Worm (Caenorhabditis elegans) whole organism, L4 larva: ENCODE measurements around the gene sma-6.

ENCODE experiments used
- F10B5.3 ChIP-seq: sonication (generic microtip); optimal IDR thresholded peaks from 2 replicates; lab custom pipeline; 2016; ENCODE audit warnings: mild to moderate bottlenecking, missing genetic modification characterization, missing compliant biosample characterization
- F49E8.2 ChIP-seq: sonication (generic microtip); optimal IDR thresholded peaks from 2 replicates; lab custom pipeline; 2016; ENCODE audit warnings: missing compliant biosample characterization, mild to moderate bottlenecking, missing genetic modification characterization, borderline replicate concordance
- T26A8.4 ChIP-seq: fragments of 200-800 bp; sonication (Bioruptor generic); IDR thresholded peaks from 2 replicates; pipeline ENCODE4 v1.3.6; 2022; ENCODE audit warnings: missing genetic modification characterization, missing compliant biosample characterization
- Y105C5A.15 ChIP-seq: fragments of 200-800 bp; sonication (Bioruptor generic); IDR thresholded peaks from 2 replicates; pipeline ENCODE4 v1.3.6; 2022; ENCODE audit warnings: missing genetic modification characterization, missing compliant biosample characterization
- Y75B8A.6 ChIP-seq: fragments of 200-800 bp; sonication (Bioruptor generic); IDR thresholded peaks from 2 replicates; pipeline ENCODE4 v1.3.6; 2022; ENCODE audit warnings: missing genetic modification reagents, missing genetic modification characterization, missing compliant biosample characterization
- aly-2 ChIP-seq: sonication (generic microtip); optimal IDR thresholded peaks from 2 replicates; lab custom pipeline; 2018; ENCODE audit warnings: missing biosample characterization, missing genetic modification characterization
- arid-1 ChIP-seq: fragments of 200-800 bp; sonication (Bioruptor generic); conservative IDR thresholded peaks from 2 replicates; pipeline ENCODE4 v1.3.6; 2022; ENCODE audit warnings: missing genetic modification reagents, missing genetic modification characterization, missing compliant biosample characterization
- ceh-44 ChIP-seq: fragments of 200-800 bp; sonication (Bioruptor generic); IDR thresholded peaks from 2 replicates; pipeline ENCODE4 v1.3.6; 2022; ENCODE audit warnings: missing genetic modification reagents, missing genetic modification characterization, missing compliant biosample characterization
- ceh-62 ChIP-seq: sonication (generic microtip); optimal IDR thresholded peaks from 2 replicates; lab custom pipeline; 2017; ENCODE audit warnings: missing biosample characterization, missing genetic modification characterization
- ceh-82 ChIP-seq: sonication (generic microtip); optimal IDR thresholded peaks from 2 replicates; lab custom pipeline; 2017; ENCODE audit warnings: missing biosample characterization, missing genetic modification characterization
- daf-16 ChIP-seq, 3 experiments: sonication (generic microtip); optimal IDR thresholded peaks; 2 replicates each; lab custom pipeline; 2016 to 2017; ENCODE audit warnings: missing genetic modification characterization in 3 of 3, missing genetic modification reagents in 3 of 3, mild to moderate bottlenecking in 2 of 3, missing compliant biosample characterization in 2 of 3, missing biosample characterization in 1 of 3, moderate library complexity in 1 of 3
- dmd-8 ChIP-seq: fragments of 200-800 bp; sonication (Bioruptor generic); IDR thresholded peaks from 2 replicates; pipeline ENCODE4 v1.3.6; 2022; ENCODE audit warnings: missing genetic modification characterization, missing compliant biosample characterization
- dmd-9 ChIP-seq: fragments of 200-800 bp; sonication (Bioruptor generic); IDR thresholded peaks from 2 replicates; pipeline ENCODE4 v1.3.6; 2022; ENCODE audit warnings: missing genetic modification reagents, missing genetic modification characterization, missing compliant biosample characterization
- egl-43 ChIP-seq: fragments of 200-800 bp; sonication (Bioruptor generic); IDR thresholded peaks from 2 replicates; pipeline ENCODE4 v1.3.6; 2022; ENCODE audit warnings: missing genetic modification reagents, missing genetic modification characterization, missing compliant biosample characterization
- fos-1 ChIP-seq: fragments of 150-350 bp; optimal IDR thresholded peaks from 2 replicates; lab custom pipeline; 2014; ENCODE audit warnings: missing biosample characterization, missing genetic modification characterization
- gei-8 ChIP-seq: fragments of 200-800 bp; sonication (Bioruptor generic); optimal IDR thresholded peaks from 2 replicates; lab custom pipeline; 2018; ENCODE audit warnings: mild to moderate bottlenecking, missing genetic modification characterization, missing compliant biosample characterization
- hif-1 ChIP-seq, 2 experiments: sonication (generic microtip); optimal IDR thresholded peaks; 2 replicates each; lab custom pipeline; 2016 to 2017; ENCODE audit warnings: missing compliant biosample characterization in 2 of 2, missing genetic modification characterization in 2 of 2, missing genetic modification reagents in 2 of 2, missing genotype in 2 of 2, mild to moderate bottlenecking in 1 of 2
- hlh-11 ChIP-seq: fragments of 200-800 bp; sonication (Bioruptor generic); optimal IDR thresholded peaks from 2 replicates; lab custom pipeline; 2018; ENCODE audit warnings: mild to moderate bottlenecking, missing genetic modification characterization, missing compliant biosample characterization
- hlh-30 ChIP-seq: sonication (generic microtip); optimal IDR thresholded peaks from 2 replicates; lab custom pipeline; 2017; ENCODE audit warnings: antibody characterized with exemption, mild to moderate bottlenecking, missing genetic modification characterization, missing compliant biosample characterization; ENCODE audit not compliant: insufficient read depth
- hmg-1.1 ChIP-seq: fragments of 200-800 bp; sonication (Bioruptor generic); IDR thresholded peaks from 2 replicates; pipeline ENCODE4 v1.3.6; 2022; ENCODE audit warnings: missing genetic modification reagents, missing genetic modification characterization, missing compliant biosample characterization
- jun-1 ChIP-seq: fragments of 150-350 bp; optimal IDR thresholded peaks from 2 replicates; lab custom pipeline; 2014; ENCODE audit warnings: missing biosample characterization, missing genetic modification reagents, missing genetic modification characterization
- lim-7 ChIP-seq: fragments of 200-800 bp; sonication (Bioruptor generic); IDR thresholded peaks from 2 replicates; pipeline ENCODE4 v1.3.6; 2022; ENCODE audit warnings: missing genetic modification characterization, missing compliant biosample characterization
- lin-13 ChIP-seq: fragments of 150-350 bp; optimal IDR thresholded peaks from 2 replicates; lab custom pipeline; 2014; ENCODE audit warnings: missing biosample characterization, missing genetic modification reagents, missing genetic modification characterization
- lin-15B ChIP-seq: fragments of 150-350 bp; sonication (generic microtip); optimal IDR thresholded peaks from 3 replicates; lab custom pipeline; 2014; ENCODE audit warnings: missing biosample characterization, missing genetic modification characterization
- lin-38 ChIP-seq: fragments of 200-800 bp; sonication (Bioruptor generic); IDR thresholded peaks from 2 replicates; pipeline ENCODE4 v1.3.6; 2022; ENCODE audit warnings: missing genetic modification reagents, missing genetic modification characterization, missing compliant biosample characterization
- madf-9 ChIP-seq: fragments of 200-800 bp; sonication (Bioruptor generic); conservative IDR thresholded peaks from 2 replicates; pipeline ENCODE4 v1.3.6; 2022; ENCODE audit warnings: missing genetic modification reagents, missing genetic modification characterization, missing compliant biosample characterization
- mes-2 ChIP-seq: sonication (generic microtip); optimal IDR thresholded peaks from 2 replicates; lab custom pipeline; 2016; ENCODE audit warnings: missing genotype, mild to moderate bottlenecking, missing genetic modification characterization, missing compliant biosample characterization; ENCODE audit not compliant: poor library complexity, severe bottlenecking
- mxl-2 ChIP-seq: fragments of 200-800 bp; sonication (Bioruptor generic); conservative IDR thresholded peaks from 2 replicates; pipeline ENCODE4 v1.3.6; 2022; ENCODE audit warnings: missing genetic modification reagents, missing genetic modification characterization, missing compliant biosample characterization
- mxl-3 ChIP-seq: fragments of 200-800 bp; sonication (Bioruptor generic); optimal IDR thresholded peaks from 2 replicates; lab custom pipeline; 2018; ENCODE audit warnings: mild to moderate bottlenecking, missing genetic modification characterization, missing compliant biosample characterization
- nhr-10 ChIP-seq: fragments of 150-350 bp; optimal IDR thresholded peaks from 2 replicates; lab custom pipeline; 2014; ENCODE audit warnings: missing biosample characterization, missing genetic modification characterization
- nhr-102 ChIP-seq: sonication (generic microtip); optimal IDR thresholded peaks from 2 replicates; lab custom pipeline; 2016; ENCODE audit warnings: mild to moderate bottlenecking, missing genetic modification characterization, moderate library complexity, missing compliant biosample characterization
- nhr-11 ChIP-seq: fragments of 150-350 bp; optimal IDR thresholded peaks from 2 replicates; lab custom pipeline; 2014; ENCODE audit warnings: missing biosample characterization, missing genetic modification characterization
- nhr-42 ChIP-seq: fragments of 200-800 bp; sonication (Bioruptor generic); IDR thresholded peaks from 2 replicates; pipeline ENCODE4 v1.3.6; 2022; ENCODE audit warnings: missing genetic modification characterization, missing compliant biosample characterization
- nhr-48 ChIP-seq: sonication (generic microtip); optimal IDR thresholded peaks from 2 replicates; lab custom pipeline; 2016; ENCODE audit warnings: mild to moderate bottlenecking, missing genetic modification characterization, missing compliant biosample characterization
- nhr-77 ChIP-seq: fragments of 150-350 bp; optimal IDR thresholded peaks from 2 replicates; lab custom pipeline; 2014; ENCODE audit warnings: missing biosample characterization, missing genetic modification characterization
- pha-4 ChIP-seq, 2 experiments: fragments of 150-350 bp in 1 of 2; fragments of 200-800 bp in 1 of 2; sonication (Bioruptor generic) in 1 of 2; IDR thresholded peaks in 1 of 2; optimal IDR thresholded peaks in 1 of 2; 2 replicates each; pipeline versions ENCODE4 v1.3.6 to Lab custom; 2014 to 2022; ENCODE audit warnings: missing genetic modification characterization in 2 of 2, missing genetic modification reagents in 2 of 2, missing biosample characterization in 1 of 2, missing compliant biosample characterization in 1 of 2
- pqm-1 ChIP-seq: sonication (generic microtip); optimal IDR thresholded peaks from 2 replicates; lab custom pipeline; 2017; ENCODE audit warnings: missing biosample characterization, missing genetic modification characterization
- set-16 ChIP-seq: fragments of 200-800 bp; sonication (Bioruptor generic); IDR thresholded peaks from 2 replicates; pipeline ENCODE4 v1.3.6; 2022; ENCODE audit warnings: missing genetic modification reagents, missing genetic modification characterization, missing compliant biosample characterization
- snpc-1.2 ChIP-seq: fragments of 200-800 bp; sonication (Bioruptor generic); IDR thresholded peaks from 2 replicates; pipeline ENCODE4 v1.3.6; 2022; ENCODE audit warnings: missing genetic modification reagents, missing genetic modification characterization, missing compliant biosample characterization
- tag-97 ChIP-seq: fragments of 200-800 bp; sonication (Bioruptor generic); IDR thresholded peaks from 2 replicates; pipeline ENCODE4 v1.3.6; 2022; ENCODE audit warnings: missing genetic modification characterization, missing compliant biosample characterization
- unc-39 ChIP-seq: sonication (generic microtip); optimal IDR thresholded peaks from 2 replicates; lab custom pipeline; 2017; ENCODE audit warnings: missing biosample characterization, missing genetic modification characterization
- vab-7 ChIP-seq: fragments of 200-800 bp; sonication (Bioruptor generic); IDR thresholded peaks from 2 replicates; pipeline ENCODE4 v1.3.6; 2022; ENCODE audit warnings: missing genetic modification reagents, missing genetic modification characterization, missing compliant biosample characterization
- zfp-3 ChIP-seq: fragments of 200-800 bp; sonication (Bioruptor generic); conservative IDR thresholded peaks from 2 replicates; pipeline ENCODE4 v1.3.6; 2022; ENCODE audit warnings: missing genetic modification reagents, missing genetic modification characterization, missing compliant biosample characterization
- zip-11 ChIP-seq: fragments of 200-800 bp; sonication (Bioruptor generic); IDR thresholded peaks from 2 replicates; pipeline ENCODE4 v1.3.6; 2022; ENCODE audit warnings: missing genetic modification characterization, missing compliant biosample characterization
- zip-2 ChIP-seq: fragments of 150-350 bp; optimal IDR thresholded peaks from 2 replicates; lab custom pipeline; 2014; ENCODE audit warnings: missing biosample characterization, missing genetic modification characterization
- ztf-11 ChIP-seq: fragments of 150-350 bp; optimal IDR thresholded peaks from 2 replicates; lab custom pipeline; 2014; ENCODE audit warnings: missing biosample characterization, missing genetic modification characterization

Gene sma-6

DNA sequence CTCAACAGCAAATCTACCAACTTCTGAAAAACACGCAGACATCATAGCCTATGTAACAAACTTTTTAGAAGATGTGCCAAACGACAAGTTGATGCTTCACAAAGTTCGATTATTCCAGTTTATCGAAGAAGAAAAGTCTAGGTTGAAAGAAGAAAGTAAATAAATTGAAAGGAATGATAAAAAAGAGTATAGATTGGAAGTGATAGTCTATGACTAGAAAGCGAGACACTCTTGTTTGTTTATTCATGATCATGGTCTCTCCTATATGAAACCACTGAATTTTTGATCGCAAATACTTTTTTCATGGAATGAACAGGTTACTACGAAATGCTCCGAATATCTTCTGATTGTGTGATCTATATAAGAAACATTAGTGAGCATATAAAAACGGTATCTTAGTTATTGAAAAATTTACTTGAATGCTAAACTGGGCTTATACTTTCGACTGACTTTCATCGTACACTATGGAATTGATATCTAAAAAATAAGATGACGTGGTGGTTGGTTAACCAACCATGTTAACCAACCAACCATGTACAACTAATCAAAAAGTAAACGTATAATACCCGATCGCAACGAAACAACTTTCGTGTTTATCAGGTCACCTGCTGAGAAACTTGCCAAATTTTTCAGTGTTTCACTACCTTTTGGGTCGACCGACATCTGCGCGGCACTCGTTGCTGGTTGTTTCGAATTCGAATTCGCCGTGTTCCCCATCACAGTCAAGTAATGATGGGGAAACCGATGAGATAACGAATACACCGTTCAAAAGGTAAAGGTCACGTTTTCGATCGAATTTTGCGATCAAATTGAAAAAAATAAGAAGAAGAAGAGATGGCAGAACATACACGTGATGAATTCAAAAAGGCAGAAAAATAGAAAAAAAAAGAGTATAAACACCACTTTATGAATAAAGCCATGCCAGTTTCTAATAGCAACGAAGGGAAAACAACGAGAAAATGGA, 21.2 kb downstream of the sma-6 start, which contains the start of gene C32D5.8 (continued):
- TF ChIP-seq zip-2 (no peak), gei-8 (GFP tag; lab: Kevin White, UChicago) (no peak), zfp-3 (GFP tag; lab: Robert Waterston, UW) (no peak), tag-97 (GFP tag; lab: Robert Waterston, UW) (no peak), F10B5.3 (tag; lab: Kevin White, UChicago) (no peak), fos-1 (tag; lab: Kevin White, UChicago) (no peak), nhr-48 (tag; lab: Kevin White, UChicago) (no peak), dmd-8 (peak; percentile 29; the same call in 1 of the 2 replicates), nhr-11 (tag; lab: Kevin White, UChicago) (no peak), Y75B8A.6 (no peak), daf-16 (GFP tag; optimal IDR thresholded peaks at IDR 0.05; lab: Kevin White, UChicago) (no peak), daf-16 (tag; optimal IDR thresholded peaks at IDR 0.05; lab: Kevin White, UChicago) (peak; percentile 56), lim-7 (GFP tag; lab: Robert Waterston, UW) (no peak), hlh-11 (peak; percentile 37), lin-13 (GFP tag; lab: Kevin White, UChicago) (no peak), pqm-1 (tag; lab: Kevin White, UChicago) (peak; percentile 18), vab-7 (no peak), nhr-77 (tag; lab: Kevin White, UChicago) (no peak), hlh-30 (tag; lab: Kevin White, UChicago) (peak; percentile 75), lin-15B (tag; lab: Kevin White, UChicago) (no peak), ceh-44 (no peak), T26A8.4 (GFP tag; lab: Robert Waterston, UW) (no peak), aly-2 (tag; lab: Kevin White, UChicago) (no peak), dmd-9 (no peak)

DNA sequence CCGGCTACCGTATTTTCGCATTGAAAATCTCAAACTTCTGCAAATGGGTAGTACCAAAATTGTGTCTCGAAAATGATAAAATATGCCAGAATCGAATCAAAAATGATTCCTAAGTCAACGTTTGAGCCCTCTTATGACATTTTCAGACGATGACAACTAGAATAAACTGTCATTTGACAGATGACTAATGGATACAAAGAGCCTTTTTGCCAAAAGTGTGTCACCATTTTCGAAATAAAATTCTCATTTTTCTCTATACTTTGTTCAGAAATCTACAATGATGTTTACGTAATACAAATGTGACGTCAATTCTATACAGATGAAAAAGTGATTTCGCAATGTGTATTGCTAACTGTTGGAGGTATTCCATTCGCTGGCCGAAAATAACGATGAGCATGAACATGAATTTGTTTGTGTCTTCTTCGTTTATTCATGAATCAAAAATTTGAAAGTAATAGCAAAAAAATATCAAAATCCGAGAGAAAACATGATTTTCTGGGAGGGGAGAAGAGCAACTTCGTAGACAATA, 22.3 kb downstream of the sma-6 start:
- TF ChIP-seq zip-11 (GFP tag; lab: Robert Waterston, UW): no peak
- no peak for TF ChIP-seq fos-1 (tag; lab: Kevin White, UChicago)
- no peak for TF ChIP-seq ceh-62 (tag; lab: Kevin White, UChicago)
- peak; percentile 65 for TF ChIP-seq snpc-1.2 (GFP tag; lab: Robert Waterston, UW)
- TF ChIP-seq arid-1: peak; percentile 56; the same call in 1 of the 2 replicates
- TF ChIP-seq daf-16 (GFP tag; optimal IDR thresholded peaks at IDR 0.05; lab: Kevin White, UChicago): peak; percentile 16 to 76
- peak; percentile 89 for TF ChIP-seq daf-16 (tag; optimal IDR thresholded peaks at IDR 0.05; lab: Kevin White, UChicago)
- no peak for TF ChIP-seq ceh-82 (tag; lab: Kevin White, UChicago)
- no peak for TF ChIP-seq F49E8.2 (tag; lab: Kevin White, UChicago)
- no peak for TF ChIP-seq set-16 (GFP tag; lab: Robert Waterston, UW)
- TF ChIP-seq nhr-42 (GFP tag; lab: Robert Waterston, UW): no peak
- peak; percentile 74; the same call in 1 of the 2 replicates for TF ChIP-seq pha-4 (GFP tag; IDR thresholded peaks at IDR 0.05; lab: Robert Waterston, UW)
- peak; percentile 7 for TF ChIP-seq pha-4 (tag; optimal IDR thresholded peaks at IDR 0.05; lab: Kevin White, UChicago)
- no peak for TF ChIP-seq unc-39 (tag; lab: Kevin White, UChicago)
- TF ChIP-seq jun-1 (tag; lab: Kevin White, UChicago): no peak
- no peak for TF ChIP-seq ztf-11 (tag; lab: Kevin White, UChicago)
- TF ChIP-seq nhr-10: no peak
- peak; percentile 66 for TF ChIP-seq lin-38 (GFP tag; lab: Robert Waterston, UW)
- TF ChIP-seq hmg-1.1: peak; percentile 71
- peak; percentile 47 for TF ChIP-seq mes-2 (tag; lab: Kevin White, UChicago)
- TF ChIP-seq mxl-3 (GFP tag; lab: Kevin White, UChicago): peak; percentile 18
- TF ChIP-seq madf-9 (GFP tag; lab: Robert Waterston, UW): no peak; the same call in 1 of the 2 replicates
- peak; percentile 58 for TF ChIP-seq gei-8 (GFP tag; lab: Kevin White, UChicago)
- no peak for TF ChIP-seq aly-2 (tag; lab: Kevin White, UChicago)
- TF ChIP-seq egl-43 (GFP tag; lab: Robert Waterston, UW): peak; percentile 29; the same call in 1 of the 2 replicates
- peak in 1 of 2 experiments; percentile 56 for TF ChIP-seq hif-1 (tag; optimal IDR thresholded peaks at IDR 0.05; lab: Kevin White, UChicago)
- no peak for TF ChIP-seq mxl-2
- peak; percentile 76 for TF ChIP-seq nhr-102 (tag; lab: Kevin White, UChicago)
- no peak for TF ChIP-seq Y105C5A.15 (GFP tag; lab: Robert Waterston, UW)
